Fruit fly (Drosophila melanogaster) whole organism, embryonic: ENCODE results near the gene Ltn1.

Source experiments
- Atf3 ChIP-seq: fragments of 200-800 bp; sonication (Bioruptor generic); optimal IDR thresholded peaks from 3 replicates; lab custom pipeline; 2016; ENCODE audit warnings: missing biosample characterization, missing genetic modification characterization
- CG10543 ChIP-seq: fragments of 200-800 bp; sonication (Bioruptor generic); optimal IDR thresholded peaks from 3 replicates; lab custom pipeline; 2017; ENCODE audit warnings: missing biosample characterization, mild to moderate bottlenecking, missing genetic modification characterization, moderate library complexity
- CG11504 ChIP-seq: fragments of 200-800 bp; sonication (Bioruptor generic); optimal IDR thresholded peaks from 3 replicates; lab custom pipeline; 2019; ENCODE audit warnings: missing biosample characterization, mild to moderate bottlenecking, missing genetic modification characterization, moderate library complexity
- CG13894 ChIP-seq: fragments of 200-800 bp; sonication (Bioruptor generic); optimal IDR thresholded peaks from 3 replicates; lab custom pipeline; 2018; ENCODE audit warnings: missing biosample characterization, mild to moderate bottlenecking, missing genetic modification characterization, moderate library complexity
- CG15269 ChIP-seq: fragments of 200-800 bp; sonication (Bioruptor generic); optimal IDR thresholded peaks from 2 replicates; lab custom pipeline; 2018; ENCODE audit warnings: missing biosample characterization, mild to moderate bottlenecking, missing genetic modification characterization, moderate library complexity
- CG15514 ChIP-seq: fragments of 200-800 bp; sonication (Bioruptor generic); optimal IDR thresholded peaks from 3 replicates; lab custom pipeline; 2017; ENCODE audit warnings: missing biosample characterization, missing genetic modification characterization, mild to moderate bottlenecking, moderate library complexity, missing genetic modification reagents
- CG17802 ChIP-seq: fragments of 200-800 bp; sonication (Bioruptor generic); optimal IDR thresholded peaks from 2 replicates; lab custom pipeline; 2018; ENCODE audit warnings: missing biosample characterization, mild to moderate bottlenecking, missing genetic modification characterization, moderate library complexity
- CG18599 ChIP-seq: fragments of 200-800 bp; sonication (Bioruptor generic); optimal IDR thresholded peaks from 3 replicates; lab custom pipeline; 2017; ENCODE audit warnings: missing biosample characterization, missing genetic modification characterization, mild to moderate bottlenecking, moderate library complexity, missing genetic modification reagents
- CG2129 ChIP-seq: fragments of 200-800 bp; sonication (Bioruptor generic); IDR thresholded peaks from 2 replicates; pipeline ENCODE4 v1.3.6; 2022; ENCODE audit warnings: missing biosample characterization, missing genetic modification characterization; ENCODE audit not compliant: partially characterized antibody
- CG2678 ChIP-seq: fragments of 200-800 bp; sonication (Bioruptor generic); optimal IDR thresholded peaks from 3 replicates; lab custom pipeline; 2019; ENCODE audit warnings: missing biosample characterization, mild to moderate bottlenecking, missing genetic modification characterization, moderate library complexity
- CG3065 ChIP-seq: fragments of 200-800 bp; sonication (Bioruptor generic); optimal IDR thresholded peaks from 2 replicates; lab custom pipeline; 2016; ENCODE audit warnings: missing biosample characterization, missing genetic modification characterization
- CG31365 ChIP-seq: fragments of 200-800 bp; sonication (Bioruptor generic); optimal IDR thresholded peaks from 2 replicates; lab custom pipeline; 2018; ENCODE audit warnings: missing biosample characterization, mild to moderate bottlenecking, missing genetic modification characterization
- CG3281 ChIP-seq: fragments of 200-800 bp; sonication (Bioruptor generic); optimal IDR thresholded peaks from 3 replicates; lab custom pipeline; 2017; ENCODE audit warnings: missing biosample characterization, mild to moderate bottlenecking, missing genetic modification characterization
- CG34376 ChIP-seq: fragments of 200-800 bp; sonication (Bioruptor generic); optimal IDR thresholded peaks from 2 replicates; lab custom pipeline; 2018; ENCODE audit warnings: missing biosample characterization, mild to moderate bottlenecking, missing genetic modification characterization
- CG3995 ChIP-seq: fragments of 200-800 bp; sonication (Bioruptor generic); optimal IDR thresholded peaks from 3 replicates; lab custom pipeline; 2016; ENCODE audit warnings: missing biosample characterization, missing genetic modification characterization
- CG4424 ChIP-seq: fragments of 200-800 bp; sonication (Bioruptor generic); optimal IDR thresholded peaks from 3 replicates; lab custom pipeline; 2016; ENCODE audit warnings: missing biosample characterization, missing genetic modification characterization
- CG5245 ChIP-seq: fragments of 200-800 bp; sonication (Bioruptor generic); optimal IDR thresholded peaks from 3 replicates; lab custom pipeline; 2016; ENCODE audit warnings: missing biosample characterization, missing genetic modification characterization
- E2f2 ChIP-seq: fragments of 200-800 bp; sonication (Bioruptor generic); IDR thresholded peaks from 2 replicates; pipeline ENCODE4 v1.3.6; 2022; ENCODE audit warnings: missing biosample characterization, missing genetic modification characterization
- Eip74EF ChIP-seq, 2 experiments: fragments of 200-800 bp in 1 of 2; fragments of >200 bp in 1 of 2; sonication (Bioruptor generic) in 1 of 2; optimal IDR thresholded peaks; 2 replicates each; lab custom pipeline; 2017 to 2019; ENCODE audit warnings: missing biosample characterization in 2 of 2, missing genetic modification characterization in 2 of 2, mild to moderate bottlenecking in 1 of 2, moderate library complexity in 1 of 2
- HLHmδ ChIP-seq: fragments of 200-800 bp; sonication (Bioruptor generic); optimal IDR thresholded peaks from 2 replicates; lab custom pipeline; 2018; ENCODE audit warnings: missing biosample characterization, mild to moderate bottlenecking, missing genetic modification characterization, moderate library complexity
- HmgD ChIP-seq: fragments of 200-800 bp; sonication (Bioruptor generic); optimal IDR thresholded peaks from 3 replicates; lab custom pipeline; 2016; ENCODE audit warnings: missing biosample characterization, missing genetic modification characterization
- HmgZ ChIP-seq: fragments of 200-800 bp; sonication (Bioruptor generic); optimal IDR thresholded peaks from 2 replicates; lab custom pipeline; 2018; ENCODE audit warnings: missing biosample characterization, mild to moderate bottlenecking, missing genetic modification characterization
- PHDP ChIP-seq: fragments of 200-800 bp; sonication (Bioruptor generic); optimal IDR thresholded peaks from 3 replicates; lab custom pipeline; 2018; ENCODE audit warnings: missing biosample characterization, mild to moderate bottlenecking, missing genetic modification characterization, moderate library complexity
- Pdp1 ChIP-seq, 2 experiments: fragments of 200-800 bp; sonication (Bioruptor generic); optimal IDR thresholded peaks; 3 replicates each; lab custom pipeline; 2016; ENCODE audit warnings: missing biosample characterization in 2 of 2, missing genetic modification characterization in 2 of 2, mild to moderate bottlenecking in 1 of 2, moderate library complexity in 1 of 2
- cad ChIP-seq: fragments of >200 bp; optimal IDR thresholded peaks from 2 replicates; lab custom pipeline; 2017; ENCODE audit warnings: missing biosample characterization, missing genetic modification characterization
- cwo ChIP-seq: fragments of 200-800 bp; sonication (Bioruptor generic); optimal IDR thresholded peaks from 3 replicates; lab custom pipeline; 2017; ENCODE audit warnings: missing biosample characterization, missing genetic modification characterization, mild to moderate bottlenecking, moderate library complexity, missing genetic modification reagents
- dati ChIP-seq: fragments of 200-800 bp; sonication (Bioruptor generic); IDR thresholded peaks from 2 replicates; pipeline ENCODE4 v1.3.6; 2022; ENCODE audit warnings: missing biosample characterization, missing genetic modification characterization
- dmrt99B ChIP-seq: fragments of 200-800 bp; sonication (Bioruptor generic); optimal IDR thresholded peaks from 2 replicates; lab custom pipeline; 2018; ENCODE audit warnings: missing biosample characterization, mild to moderate bottlenecking, missing genetic modification characterization, moderate library complexity
- gem ChIP-seq: fragments of 200-800 bp; sonication (Bioruptor generic); optimal IDR thresholded peaks from 2 replicates; lab custom pipeline; 2019; ENCODE audit warnings: missing biosample characterization, mild to moderate bottlenecking, missing genetic modification characterization, moderate library complexity
- gfzf ChIP-seq: fragments of 200-800 bp; sonication (Bioruptor generic); optimal IDR thresholded peaks from 2 replicates; lab custom pipeline; 2016; ENCODE audit warnings: missing biosample characterization, mild to moderate bottlenecking, missing genetic modification characterization, moderate library complexity
- her ChIP-seq: fragments of 200-800 bp; sonication (Bioruptor generic); optimal IDR thresholded peaks from 2 replicates; lab custom pipeline; 2016; ENCODE audit warnings: missing biosample characterization, missing genetic modification characterization
- nerfin-1 ChIP-seq: fragments of 200-800 bp; sonication (Bioruptor generic); optimal IDR thresholded peaks from 3 replicates; lab custom pipeline; 2019; ENCODE audit warnings: missing biosample characterization, mild to moderate bottlenecking, missing genetic modification characterization, moderate library complexity
- odd ChIP-seq: fragments of 200-800 bp; sonication (Bioruptor generic); optimal IDR thresholded peaks from 2 replicates; lab custom pipeline; 2017; ENCODE audit warnings: missing biosample characterization, mild to moderate bottlenecking, missing genetic modification characterization
- sd ChIP-seq: fragments of 200-800 bp; sonication (Bioruptor generic); optimal IDR thresholded peaks from 3 replicates; lab custom pipeline; 2018; ENCODE audit warnings: missing biosample characterization, mild to moderate bottlenecking, missing genetic modification characterization, moderate library complexity
- sug ChIP-seq: fragments of 200-800 bp; optimal IDR thresholded peaks from 2 replicates; lab custom pipeline; 2019; ENCODE audit warnings: missing biosample characterization, mild to moderate bottlenecking, missing genetic modification characterization, moderate library complexity

The Ltn1 gene

DNA sequence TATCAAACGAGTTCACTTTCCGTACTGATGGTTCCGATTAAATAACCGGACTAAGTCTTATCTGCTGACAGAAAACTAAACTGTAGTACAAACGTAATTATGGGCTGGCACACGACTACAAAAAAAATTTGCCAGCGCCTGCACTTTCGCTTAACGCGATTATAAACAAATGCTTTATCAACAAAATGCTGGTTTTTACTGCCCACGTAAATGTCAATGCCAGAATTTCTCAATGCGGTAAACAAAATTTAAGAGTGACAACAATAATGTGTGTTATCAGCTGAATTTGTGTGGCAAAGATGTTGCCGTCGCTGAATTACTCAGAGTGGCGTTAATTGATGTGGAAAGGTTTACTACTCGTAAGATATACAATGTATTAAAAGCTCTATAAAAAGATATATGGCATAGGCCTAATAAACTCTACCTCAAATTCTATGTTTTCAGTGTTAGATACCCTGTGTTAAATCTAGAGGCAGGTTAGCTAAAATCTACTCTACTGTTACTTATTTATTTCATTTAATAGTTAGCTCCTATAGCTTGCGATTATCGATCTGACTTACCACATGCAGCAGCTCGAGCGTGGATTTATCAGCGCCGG, 56.0 kb downstream of the Ltn1 start (continued):
- no peak for TF ChIP-seq CG3995 (GFP tag; lab: Kevin White, UChicago)
- peak; percentile 26 for TF ChIP-seq gem (tag; lab: Kevin White, UChicago)
- TF ChIP-seq CG5245 (GFP tag; lab: Kevin White, UChicago), result no peak
- no peak for TF ChIP-seq HmgZ (tag; lab: Kevin White, UChicago)
- TF ChIP-seq dmrt99B, result peak; percentile 1
- peak; percentile 46 for TF ChIP-seq CG2678 (tag; lab: Kevin White, UChicago)
- TF ChIP-seq CG10543 (GFP tag; lab: Kevin White, UChicago), result peak; percentile 9
- TF ChIP-seq CG11504, result peak; percentile 13
- no peak for TF ChIP-seq Atf3 (GFP tag; lab: Kevin White, UChicago)
- TF ChIP-seq HmgD (GFP tag; lab: Kevin White, UChicago), result no peak
- peak; percentile 28 for TF ChIP-seq CG15514 (GFP tag; lab: Kevin White, UChicago)
- no peak for TF ChIP-seq dati (GFP tag; lab: Robert Waterston, UW)
- no peak for TF ChIP-seq CG3065 (GFP tag; lab: Kevin White, UChicago)
- no peak for TF ChIP-seq cad
- peak; percentile 0 for TF ChIP-seq CG31365
- no peak for TF ChIP-seq her (GFP tag; lab: Kevin White, UChicago)
- TF ChIP-seq sug (tag; lab: Kevin White, UChicago), result peak; percentile 65
- peak; percentile 11 for TF ChIP-seq PHDP (tag; lab: Kevin White, UChicago)
- peak; percentile 22 for TF ChIP-seq odd (GFP tag; lab: Kevin White, UChicago)
- TF ChIP-seq CG4424 (GFP tag; lab: Kevin White, UChicago), result no peak
- TF ChIP-seq HLHmδ, result no peak
- TF ChIP-seq CG18599 (GFP tag; lab: Kevin White, UChicago), result peak; percentile 10
- TF ChIP-seq CG3281, result peak; percentile 14
- peak; percentile 19 for TF ChIP-seq CG15269 (tag; lab: Kevin White, UChicago)
- no peak for TF ChIP-seq cwo (GFP tag; lab: Kevin White, UChicago)
- TF ChIP-seq, all 482 proteins: peak for 33

DNA sequence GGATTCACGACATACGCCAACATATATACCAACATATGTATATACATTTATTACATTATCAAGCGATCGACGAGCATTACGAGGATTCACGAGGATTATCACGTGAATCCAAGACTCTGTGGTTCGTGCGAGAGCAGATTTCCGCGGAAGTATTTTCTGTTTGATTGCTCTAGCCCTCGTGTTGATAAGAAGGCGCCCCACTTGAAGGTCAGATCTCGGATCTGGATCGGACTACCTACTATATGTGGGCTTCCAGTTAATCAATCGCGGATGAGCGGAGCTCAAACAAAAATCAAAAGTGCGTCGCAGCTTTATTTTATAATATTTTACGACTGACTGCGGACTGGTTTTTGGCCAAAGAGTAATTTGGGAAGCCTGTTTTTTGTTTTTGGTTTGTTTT, 57.1 kb downstream of the Ltn1 start:
- peak in 1 of 2 experiments; percentile 10 for TF ChIP-seq Eip74EF (GFP tag; optimal IDR thresholded peaks at IDR 0.05; lab: Kevin White, UChicago)
- peak; percentile 81 for TF ChIP-seq CG13894 (tag; lab: Kevin White, UChicago)
- TF ChIP-seq CG17802 (tag; lab: Kevin White, UChicago), result no peak
- no peak for TF ChIP-seq CG2129 (GFP tag; lab: Robert Waterston, UW)
- TF ChIP-seq E2f2 (GFP tag; lab: Robert Waterston, UW), result no peak
- TF ChIP-seq CG10543 (GFP tag; lab: Kevin White, UChicago), result peak; percentile 11
- no peak for TF ChIP-seq gfzf
- TF ChIP-seq sd, result no peak
- TF ChIP-seq nerfin-1 (tag; lab: Kevin White, UChicago), result no peak
- peak in 1 of 2 experiments; percentile 8 for TF ChIP-seq Pdp1 (GFP tag; optimal IDR thresholded peaks at IDR 0.05; lab: Kevin White, UChicago)
- peak; percentile 62 for TF ChIP-seq CG34376 (GFP tag; lab: Kevin White, UChicago)
- TF ChIP-seq CG15514 (GFP tag; lab: Kevin White, UChicago), result peak; percentile 49
- TF ChIP-seq cwo (GFP tag; lab: Kevin White, UChicago), result peak; percentile 69
- peak; percentile 58 for TF ChIP-seq sug (tag; lab: Kevin White, UChicago)
